Worm (Caenorhabditis elegans): ENCODE measurements around the gene lin-12.

lin-12 gene

ce11 chrIII:9051119-9051597, 20.1 kb downstream of the lin-12 start (continued):
- TF ChIP-seq lir-3 (tag; optimal IDR thresholded peaks at IDR 0.05; ENCODE audit: poor library complexity) (peak; percentile 35), irx-1 (tag; optimal IDR thresholded peaks at IDR 0.05) (peak; percentile 60), lin-35 (GFP tag; optimal IDR thresholded peaks at IDR 0.05) (peak; percentile 50 to 87), blmp-1 (tag; optimal IDR thresholded peaks at IDR 0.05) (peak; percentile 66), ceh-82 (tag; optimal IDR thresholded peaks at IDR 0.05) (peak in 1 of 3 experiments; percentile 58), ceh-90 (tag; optimal IDR thresholded peaks at IDR 0.05) (no peak), nhr-12 (tag; optimal IDR thresholded peaks at IDR 0.05) (no peak), dpl-1 (GFP tag; optimal IDR thresholded peaks at IDR 0.05) (peak; percentile 46 to 56 (median 54)), sox-4 (tag; optimal IDR thresholded peaks at IDR 0.05) (peak; percentile 11), ceh-8 (GFP tag; optimal IDR thresholded peaks at IDR 0.05) (no peak), snu-23 (GFP tag; optimal IDR thresholded peaks at IDR 0.05) (peak; percentile 89), aha-1 (tag; optimal IDR thresholded peaks at IDR 0.05) (no peak), sup-37 (GFP tag; optimal IDR thresholded peaks at IDR 0.05) (no peak), ces-1 (GFP tag; optimal IDR thresholded peaks at IDR 0.05) (no peak), xbp-1 (tag; optimal IDR thresholded peaks at IDR 0.05) (peak; percentile 64), nhr-28 (tag; optimal IDR thresholded peaks at IDR 0.05) (no peak), rnt-1 (tag; optimal IDR thresholded peaks at IDR 0.05) (peak; percentile 75), unc-98 (GFP tag; IDR thresholded peaks at IDR 0.05) (no peak), unc-86 (tag; optimal IDR thresholded peaks at IDR 0.05) (peak; percentile 4), mdl-1 (tag; optimal IDR thresholded peaks at IDR 0.05) (peak in 1 of 2 experiments; percentile 63), nhr-19 (GFP tag; conservative IDR thresholded peaks at IDR 0.05) (peak; percentile 83)

ce11 chrIII:9050600-9050999, 20.7 kb downstream of the lin-12 start, which contains the start of gene ikke-1:
TSS of gene ikke-1 (minus strand) at chrIII:9050700.
- no peak for TF ChIP-seq vab-15 (tag; optimal IDR thresholded peaks at IDR 0.05)
- no peak for TF ChIP-seq rnt-1 (tag; optimal IDR thresholded peaks at IDR 0.05)
- no peak for TF ChIP-seq nhr-77 (tag; optimal IDR thresholded peaks at IDR 0.05)
- TF ChIP-seq isw-1 (GFP tag; IDR thresholded peaks at IDR 0.05), result no peak
- no peak for TF ChIP-seq lin-14 (GFP tag; optimal IDR thresholded peaks at IDR 0.05)
- TF ChIP-seq nhr-76 (tag; optimal IDR thresholded peaks at IDR 0.05), result no peak
- no peak for TF ChIP-seq nhr-47 (tag; optimal IDR thresholded peaks at IDR 0.05)
- TF ChIP-seq ceh-90 (tag; optimal IDR thresholded peaks at IDR 0.05), result no peak

- no peak for TF ChIP-seq nhr-28 (tag; optimal IDR thresholded peaks at IDR 0.05)
- peak; percentile 57 for TF ChIP-seq fkh-10 (GFP tag; optimal IDR thresholded peaks at IDR 0.05)
- no peak for TF ChIP-seq unc-86 (tag; optimal IDR thresholded peaks at IDR 0.05)
These were observed 24.0 kb downstream of the lin-12 start for ce11 chrIII:9047260-9047659.

- TF ChIP-seq zip-4 (GFP tag; optimal IDR thresholded peaks at IDR 0.05) (no peak), nhr-90 (tag; optimal IDR thresholded peaks at IDR 0.05; ENCODE audit: poor library complexity) (no peak), efl-3 (GFP tag; optimal IDR thresholded peaks at IDR 0.05) (no peak), mef-2 (tag; optimal IDR thresholded peaks at IDR 0.05) (no peak), C04F5.9 (tag; optimal IDR thresholded peaks at IDR 0.05) (no peak), zag-1 (tag; optimal IDR thresholded peaks at IDR 0.05) (no peak), tlp-1 (tag; optimal IDR thresholded peaks at IDR 0.05) (no peak), ces-1 (GFP tag; optimal IDR thresholded peaks at IDR 0.05) (no peak), fkh-10 (GFP tag; optimal IDR thresholded peaks at IDR 0.05) (no peak), ceh-82 (tag; optimal IDR thresholded peaks at IDR 0.05) (no peak), F16B12.6 (tag; optimal IDR thresholded peaks at IDR 0.05) (no peak)
These were observed 25.4 kb downstream of the lin-12 start, which contains the start of gene R107.2 for ce11 chrIII:9045838-9046237. TSS of gene R107.2 (minus strand) at chrIII:9045938.
